Worm (Caenorhabditis elegans): ENCODE results near the gene srh-61.

ce11 chrII:12496981-12497380, 19.2 kb downstream of the srh-61 start, which contains the start of gene T21B4.3:
- no peak for TF ChIP-seq pha-2 (tag; optimal IDR thresholded peaks at IDR 0.05)
- no peak for TF ChIP-seq lin-11 (tag; optimal IDR thresholded peaks at IDR 0.05)

Measured in whole organism, late embryonic.